Worm (Caenorhabditis elegans) whole organism, L2 larva: ENCODE results near the gene fask-1.

Experiments
- ama-1 ChIP-seq: fragments of 150-350 bp; optimal IDR thresholded peaks from 2 replicates; lab custom pipeline; 2018; ENCODE audit warnings: inconsistent platforms
- nhr-23 ChIP-seq: fragments of 150-350 bp; optimal IDR thresholded peaks from 2 replicates; lab custom pipeline; 2014; ENCODE audit warnings: missing biosample characterization, missing genetic modification reagents, missing genetic modification characterization
- nhr-237 ChIP-seq: fragments of 150-350 bp; optimal IDR thresholded peaks from 2 replicates; lab custom pipeline; 2014; ENCODE audit warnings: missing biosample characterization, missing genetic modification characterization
- nhr-25 ChIP-seq: fragments of 150-350 bp; sonication (generic microtip); optimal IDR thresholded peaks from 3 replicates; lab custom pipeline; 2014; ENCODE audit warnings: missing biosample characterization, missing genetic modification characterization

- TF ChIP-seq nhr-25 (tag; lab: Kevin White, UChicago) (no peak), ama-1 (lab: Kevin White, UChicago) (no peak), nhr-23 (tag; lab: Kevin White, UChicago) (no peak), nhr-237 (no peak)
Observed at ce11 chrIV:13085675-13086074, 14.8 kb upstream of the fask-1 start.
